Worm (Caenorhabditis elegans): ENCODE measurements around the gene F23D12.3.
A peak's percentile ranks its signal among the peaks of the same experiment; 100 is the strongest.

F23D12.3 gene

ce11 chrX:14489945-14490344 lies 47.5 kb downstream of the F23D12.3 start, which contains the start of gene his-24 (continued):
- TF ChIP-seq ZK337.2 (GFP tag; IDR thresholded peaks at IDR 0.05) (no peak), dve-1 (tag; optimal IDR thresholded peaks at IDR 0.05; ENCODE audit: insufficient read depth) (peak; percentile 81), nhr-28 (tag; optimal IDR thresholded peaks at IDR 0.05) (peak; percentile 56), ztf-7 (tag; optimal IDR thresholded peaks at IDR 0.05) (peak; percentile 20), daf-8 (GFP tag; IDR thresholded peaks at IDR 0.05) (no peak), zag-1 (tag; optimal IDR thresholded peaks at IDR 0.05) (no peak), sdz-12 (GFP tag; optimal IDR thresholded peaks at IDR 0.05) (no peak), php-3 (GFP tag; IDR thresholded peaks at IDR 0.05) (peak; percentile 65), nhr-76 (tag; optimal IDR thresholded peaks at IDR 0.05) (no peak), F10B5.3 (tag; optimal IDR thresholded peaks at IDR 0.05) (no peak), nhr-237 (tag; optimal IDR thresholded peaks at IDR 0.05) (no peak), daf-19 (GFP tag; conservative IDR thresholded peaks at IDR 0.05) (no peak), fkh-10 (GFP tag; optimal IDR thresholded peaks at IDR 0.05) (peak; percentile 6), lin-29 (GFP tag; IDR thresholded peaks at IDR 0.05) (no peak), pha-4 (GFP tag; IDR thresholded peaks at IDR 0.05) (peak; percentile 70), pha-4 (tag; optimal IDR thresholded peaks at IDR 0.05) (no peak), dmd-8 (GFP tag; IDR thresholded peaks at IDR 0.05) (no peak), nhr-10 (tag; optimal IDR thresholded peaks at IDR 0.05) (no peak), snpc-1.2 (GFP tag; IDR thresholded peaks at IDR 0.05) (no peak), gei-8 (GFP tag; optimal IDR thresholded peaks at IDR 0.05) (no peak), F37D6.2 (tag; optimal IDR thresholded peaks at IDR 0.05) (peak; percentile 19), dmd-6 (GFP tag; IDR thresholded peaks at IDR 0.05) (peak; percentile 61), nhr-77 (tag; optimal IDR thresholded peaks at IDR 0.05) (peak; percentile 63), ZK546.5 (tag; optimal IDR thresholded peaks at IDR 0.05) (no peak), ceh-28 (tag; optimal IDR thresholded peaks at IDR 0.05) (no peak), pqm-1 (tag; optimal IDR thresholded peaks at IDR 0.05) (peak; percentile 40), Y75B8A.6 (GFP tag; IDR thresholded peaks at IDR 0.05) (no peak), lin-38 (GFP tag; IDR thresholded peaks at IDR 0.05) (no peak), madf-5 (GFP tag; IDR thresholded peaks at IDR 0.05) (no peak), snpc-4 (tag; optimal IDR thresholded peaks at IDR 0.05) (no peak), lsy-2 (tag; optimal IDR thresholded peaks at IDR 0.05) (peak in 1 of 2 experiments; percentile 70), T20F7.1 (GFP tag; optimal IDR thresholded peaks at IDR 0.05) (no peak), attf-4 (tag; optimal IDR thresholded peaks at IDR 0.05) (no peak), D1046.2 (GFP tag; IDR thresholded peaks at IDR 0.05) (0 out of 2 replicates have a peak, but pooled peaks have one; percentile 53), unc-62 (GFP tag; optimal IDR thresholded peaks at IDR 0.05 in 1 of 2) (no peak), unc-62 (tag; optimal IDR thresholded peaks at IDR 0.05) (no peak), mep-1 (tag; optimal IDR thresholded peaks at IDR 0.05) (peak; percentile 83), lin-13 (GFP tag; optimal IDR thresholded peaks at IDR 0.05) (peak; percentile 25), daf-12 (tag; optimal IDR thresholded peaks at IDR 0.05) (no peak), nhr-6 (tag; optimal IDR thresholded peaks at IDR 0.05) (peak; percentile 85), nhr-111 (GFP tag; optimal IDR thresholded peaks at IDR 0.05) (no peak), egl-43 (GFP tag; IDR thresholded peaks at IDR 0.05) (peak; percentile 56; the same call in 1 of the 2 replicates), dpl-1 (GFP tag; optimal IDR thresholded peaks at IDR 0.05) (peak; percentile 45), spr-1 (tag; optimal IDR thresholded peaks at IDR 0.05) (peak; percentile 39), ceh-20 (GFP tag; IDR thresholded peaks at IDR 0.05) (no peak; the same call in none of the 2 replicates), unc-130 (GFP tag; optimal IDR thresholded peaks at IDR 0.05) (no peak), mes-2 (tag; optimal IDR thresholded peaks at IDR 0.05; ENCODE audit: poor library complexity, severe bottlenecking) (peak; percentile 81), nhr-25 (tag; optimal IDR thresholded peaks at IDR 0.05; ENCODE audit: borderline replicate concordance, insufficient read depth) (peak; percentile 18), T26A8.4 (GFP tag; IDR thresholded peaks at IDR 0.05) (peak; percentile 54), arid-1 (GFP tag; conservative IDR thresholded peaks at IDR 0.05) (no peak), tra-1 (GFP tag; IDR thresholded peaks at IDR 0.05) (peak; percentile 73), ama-1 (optimal IDR thresholded peaks at IDR 0.05) (peak; percentile 83), egl-27 (tag; optimal IDR thresholded peaks at IDR 0.05) (no peak)
